Worm (Caenorhabditis elegans) whole organism, L4 larva: ENCODE results near the gene nhr-205.

Experiments
- F10B5.3 ChIP-seq: sonication (generic microtip); optimal IDR thresholded peaks from 2 replicates; lab custom pipeline; 2016; ENCODE audit warnings: mild to moderate bottlenecking, missing genetic modification characterization, missing compliant biosample characterization
- F37D6.2 ChIP-seq: sonication (generic microtip); optimal IDR thresholded peaks from 2 replicates; lab custom pipeline; 2016; ENCODE audit warnings: mild to moderate bottlenecking, missing genetic modification characterization, missing compliant biosample characterization
- F44E2.7 ChIP-seq: fragments of 200-800 bp; sonication (Bioruptor generic); IDR thresholded peaks from 2 replicates; pipeline ENCODE4 v2.1.2; 2022; ENCODE audit warnings: missing genetic modification characterization, missing compliant biosample characterization
- T20F7.1 ChIP-seq: fragments of 200-800 bp; sonication (Bioruptor generic); optimal IDR thresholded peaks from 2 replicates; lab custom pipeline; 2018; ENCODE audit warnings: mild to moderate bottlenecking, missing genetic modification characterization, missing compliant biosample characterization
- T26A8.4 ChIP-seq: fragments of 200-800 bp; sonication (Bioruptor generic); IDR thresholded peaks from 2 replicates; pipeline ENCODE4 v1.3.6; 2022; ENCODE audit warnings: missing genetic modification characterization, missing compliant biosample characterization
- Y105C5A.15 ChIP-seq: fragments of 200-800 bp; sonication (Bioruptor generic); IDR thresholded peaks from 2 replicates; pipeline ENCODE4 v1.3.6; 2022; ENCODE audit warnings: missing genetic modification characterization, missing compliant biosample characterization
- Y75B8A.6 ChIP-seq: fragments of 200-800 bp; sonication (Bioruptor generic); IDR thresholded peaks from 2 replicates; pipeline ENCODE4 v1.3.6; 2022; ENCODE audit warnings: missing genetic modification reagents, missing genetic modification characterization, missing compliant biosample characterization
- ZK337.2 ChIP-seq: fragments of 200-800 bp; sonication (Bioruptor generic); IDR thresholded peaks from 2 replicates; pipeline ENCODE4 v1.3.6; 2022; ENCODE audit warnings: missing genetic modification reagents, missing genetic modification characterization, missing compliant biosample characterization
- ama-1 ChIP-seq: fragments of 150-350 bp; optimal IDR thresholded peaks from 2 replicates; lab custom pipeline; 2014; ENCODE audit warnings: inconsistent platforms, mixed read lengths
- attf-4 ChIP-seq: sonication (generic microtip); optimal IDR thresholded peaks from 3 replicates; lab custom pipeline; 2017; ENCODE audit warnings: missing biosample characterization, missing genetic modification characterization
- ceh-62 ChIP-seq: sonication (generic microtip); optimal IDR thresholded peaks from 2 replicates; lab custom pipeline; 2017; ENCODE audit warnings: missing biosample characterization, missing genetic modification characterization
- daf-16 ChIP-seq, 3 experiments: sonication (generic microtip); optimal IDR thresholded peaks; 2 replicates each; lab custom pipeline; 2016 to 2017; ENCODE audit warnings: missing genetic modification characterization in 3 of 3, missing genetic modification reagents in 3 of 3, mild to moderate bottlenecking in 2 of 3, missing compliant biosample characterization in 2 of 3, missing biosample characterization in 1 of 3, moderate library complexity in 1 of 3
- daf-19 ChIP-seq: fragments of 200-800 bp; sonication (Bioruptor generic); conservative IDR thresholded peaks from 2 replicates; pipeline ENCODE4 v1.3.6; 2022; ENCODE audit warnings: missing genetic modification characterization, missing compliant biosample characterization
- dmd-6 ChIP-seq: fragments of 200-800 bp; sonication (Bioruptor generic); IDR thresholded peaks from 2 replicates; pipeline ENCODE4 v1.3.6; 2022; ENCODE audit warnings: missing genetic modification reagents, missing genetic modification characterization, missing compliant biosample characterization
- dpl-1 ChIP-seq: fragments of 150-350 bp; optimal IDR thresholded peaks from 2 replicates; lab custom pipeline; 2014; ENCODE audit warnings: missing biosample characterization, missing genetic modification reagents, missing genetic modification characterization
- egl-27 ChIP-seq: sonication (generic microtip); optimal IDR thresholded peaks from 3 replicates; lab custom pipeline; 2017; ENCODE audit warnings: missing biosample characterization, missing genetic modification reagents, missing genetic modification characterization
- egl-43 ChIP-seq: fragments of 200-800 bp; sonication (Bioruptor generic); IDR thresholded peaks from 2 replicates; pipeline ENCODE4 v1.3.6; 2022; ENCODE audit warnings: missing genetic modification reagents, missing genetic modification characterization, missing compliant biosample characterization
- fkh-10 ChIP-seq: fragments of 150-350 bp; optimal IDR thresholded peaks from 2 replicates; lab custom pipeline; 2014; ENCODE audit warnings: missing biosample characterization, missing genetic modification reagents, missing genetic modification characterization
- hif-1 ChIP-seq, 2 experiments: sonication (generic microtip); optimal IDR thresholded peaks; 2 replicates each; lab custom pipeline; 2016 to 2017; ENCODE audit warnings: missing compliant biosample characterization in 2 of 2, missing genetic modification characterization in 2 of 2, missing genetic modification reagents in 2 of 2, missing genotype in 2 of 2, mild to moderate bottlenecking in 1 of 2
- hlh-11 ChIP-seq: fragments of 200-800 bp; sonication (Bioruptor generic); optimal IDR thresholded peaks from 2 replicates; lab custom pipeline; 2018; ENCODE audit warnings: mild to moderate bottlenecking, missing genetic modification characterization, missing compliant biosample characterization
- hmg-1.1 ChIP-seq: fragments of 200-800 bp; sonication (Bioruptor generic); IDR thresholded peaks from 2 replicates; pipeline ENCODE4 v1.3.6; 2022; ENCODE audit warnings: missing genetic modification reagents, missing genetic modification characterization, missing compliant biosample characterization
- lim-7 ChIP-seq: fragments of 200-800 bp; sonication (Bioruptor generic); IDR thresholded peaks from 2 replicates; pipeline ENCODE4 v1.3.6; 2022; ENCODE audit warnings: missing genetic modification characterization, missing compliant biosample characterization
- lin-13 ChIP-seq: fragments of 150-350 bp; optimal IDR thresholded peaks from 2 replicates; lab custom pipeline; 2014; ENCODE audit warnings: missing biosample characterization, missing genetic modification reagents, missing genetic modification characterization
- lin-39 ChIP-seq: fragments of 150-350 bp; optimal IDR thresholded peaks from 2 replicates; lab custom pipeline; 2014; ENCODE audit warnings: missing biosample characterization, missing genetic modification reagents, missing genetic modification characterization
- lsy-2 ChIP-seq, 2 experiments: fragments of 150-350 bp in 1 of 2; sonication (generic microtip) in 1 of 2; optimal IDR thresholded peaks; 2 replicates each; lab custom pipeline; 2014 to 2017; ENCODE audit warnings: missing biosample characterization in 2 of 2, missing genetic modification characterization in 2 of 2
- madf-5 ChIP-seq, 2 experiments: fragments of 200-800 bp; sonication (Bioruptor generic); IDR thresholded peaks; 2 replicates each; pipeline ENCODE4 v1.3.6; 2022; ENCODE audit warnings: missing compliant biosample characterization in 2 of 2, missing genetic modification characterization in 2 of 2
- mdt-29 ChIP-seq: fragments of 200-800 bp; sonication (Bioruptor generic); IDR thresholded peaks from 2 replicates; pipeline ENCODE4 v1.3.6; 2022; ENCODE audit warnings: missing genetic modification reagents, missing genetic modification characterization, missing compliant biosample characterization
- mxl-2 ChIP-seq: fragments of 200-800 bp; sonication (Bioruptor generic); conservative IDR thresholded peaks from 2 replicates; pipeline ENCODE4 v1.3.6; 2022; ENCODE audit warnings: missing genetic modification reagents, missing genetic modification characterization, missing compliant biosample characterization
- nhr-10 ChIP-seq: fragments of 150-350 bp; optimal IDR thresholded peaks from 2 replicates; lab custom pipeline; 2014; ENCODE audit warnings: missing biosample characterization, missing genetic modification characterization
- nhr-102 ChIP-seq: sonication (generic microtip); optimal IDR thresholded peaks from 2 replicates; lab custom pipeline; 2016; ENCODE audit warnings: mild to moderate bottlenecking, missing genetic modification characterization, moderate library complexity, missing compliant biosample characterization
- nhr-11 ChIP-seq: fragments of 150-350 bp; optimal IDR thresholded peaks from 2 replicates; lab custom pipeline; 2014; ENCODE audit warnings: missing biosample characterization, missing genetic modification characterization
- nhr-111 ChIP-seq: fragments of 200-800 bp; sonication (Bioruptor generic); optimal IDR thresholded peaks from 2 replicates; lab custom pipeline; 2018; ENCODE audit warnings: mild to moderate bottlenecking, missing genetic modification characterization, missing compliant biosample characterization
- nhr-237 ChIP-seq: sonication (generic microtip); optimal IDR thresholded peaks from 2 replicates; lab custom pipeline; 2017; ENCODE audit warnings: missing biosample characterization, missing genetic modification characterization
- nhr-25 ChIP-seq: sonication (generic microtip); optimal IDR thresholded peaks from 2 replicates; lab custom pipeline; 2017; ENCODE audit warnings: missing genetic modification characterization, mild to moderate bottlenecking, missing compliant biosample characterization, antibody characterized with exemption, moderate library complexity, borderline replicate concordance; ENCODE audit not compliant: insufficient read depth
- nhr-28 ChIP-seq: fragments of 150-350 bp; optimal IDR thresholded peaks from 2 replicates; lab custom pipeline; 2014; ENCODE audit warnings: missing biosample characterization, missing genetic modification characterization
- nhr-77 ChIP-seq: fragments of 150-350 bp; optimal IDR thresholded peaks from 2 replicates; lab custom pipeline; 2014; ENCODE audit warnings: missing biosample characterization, missing genetic modification characterization
- pha-4 ChIP-seq, 2 experiments: fragments of 150-350 bp in 1 of 2; fragments of 200-800 bp in 1 of 2; sonication (Bioruptor generic) in 1 of 2; IDR thresholded peaks in 1 of 2; optimal IDR thresholded peaks in 1 of 2; 2 replicates each; pipeline versions ENCODE4 v1.3.6 to Lab custom; 2014 to 2022; ENCODE audit warnings: missing genetic modification characterization in 2 of 2, missing genetic modification reagents in 2 of 2, missing biosample characterization in 1 of 2, missing compliant biosample characterization in 1 of 2
- pqm-1 ChIP-seq: sonication (generic microtip); optimal IDR thresholded peaks from 2 replicates; lab custom pipeline; 2017; ENCODE audit warnings: missing biosample characterization, missing genetic modification characterization
- rbr-2 ChIP-seq: sonication (generic microtip); optimal IDR thresholded peaks from 2 replicates; lab custom pipeline; 2016; ENCODE audit warnings: missing genotype, missing genetic modification characterization, missing compliant biosample characterization
- set-16 ChIP-seq: fragments of 200-800 bp; sonication (Bioruptor generic); IDR thresholded peaks from 2 replicates; pipeline ENCODE4 v1.3.6; 2022; ENCODE audit warnings: missing genetic modification reagents, missing genetic modification characterization, missing compliant biosample characterization
- snpc-1.2 ChIP-seq: fragments of 200-800 bp; sonication (Bioruptor generic); IDR thresholded peaks from 2 replicates; pipeline ENCODE4 v1.3.6; 2022; ENCODE audit warnings: missing genetic modification reagents, missing genetic modification characterization, missing compliant biosample characterization
- spr-3 ChIP-seq: fragments of 200-800 bp; sonication (Bioruptor generic); optimal IDR thresholded peaks from 2 replicates; lab custom pipeline; 2018; ENCODE audit warnings: mild to moderate bottlenecking, missing genetic modification characterization, missing compliant biosample characterization
- tra-1 ChIP-seq: fragments of 200-800 bp; sonication (Bioruptor generic); IDR thresholded peaks from 2 replicates; pipeline ENCODE4 v1.3.6; 2022; ENCODE audit warnings: missing genetic modification reagents, missing genetic modification characterization, missing compliant biosample characterization
- unc-130 ChIP-seq: sonication (generic microtip); optimal IDR thresholded peaks from 2 replicates; lab custom pipeline; 2016; ENCODE audit warnings: missing genetic modification reagents, missing genetic modification characterization, missing compliant biosample characterization
- vab-7 ChIP-seq: fragments of 200-800 bp; sonication (Bioruptor generic); IDR thresholded peaks from 2 replicates; pipeline ENCODE4 v1.3.6; 2022; ENCODE audit warnings: missing genetic modification reagents, missing genetic modification characterization, missing compliant biosample characterization
- zag-1 ChIP-seq: fragments of 150-350 bp; optimal IDR thresholded peaks from 2 replicates; lab custom pipeline; 2014; ENCODE audit warnings: missing biosample characterization, missing genetic modification characterization

Gene nhr-205

DNA sequence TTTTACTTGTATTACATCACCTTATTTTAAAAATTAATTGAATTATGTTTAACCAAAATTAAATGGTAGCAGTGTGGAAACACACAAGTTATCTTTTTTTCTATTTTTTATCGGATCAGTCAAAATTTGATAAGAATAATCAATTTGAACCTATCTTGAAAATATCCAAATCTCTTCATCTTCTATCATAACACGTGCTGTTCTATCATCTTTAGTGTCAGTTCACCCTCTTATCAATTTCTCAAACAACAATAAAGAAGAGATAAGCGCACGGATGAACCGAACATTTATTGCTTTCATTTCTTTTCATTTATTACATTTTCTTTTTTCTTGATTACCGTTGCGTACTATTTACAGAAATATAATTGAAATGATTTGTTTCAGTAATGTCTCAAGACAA, 5.5 kb upstream of the nhr-205 start, which contains the start of gene R04B5.5 (continued):
- TF ChIP-seq snpc-1.2 (GFP tag; lab: Robert Waterston, UW), result no peak
- TF ChIP-seq hif-1 (tag; optimal IDR thresholded peaks at IDR 0.05; lab: Kevin White, UChicago), result no peak
- TF ChIP-seq fkh-10 (GFP tag; lab: Kevin White, UChicago), result no peak
- TF ChIP-seq vab-7 (GFP tag; lab: Robert Waterston, UW), result no peak
- no peak for TF ChIP-seq ceh-62
- peak; percentile 74 for TF ChIP-seq hlh-11
- no peak for TF ChIP-seq egl-43 (GFP tag; lab: Robert Waterston, UW)
- peak; percentile 67 for TF ChIP-seq dmd-6 (GFP tag; lab: Robert Waterston, UW)
- TF ChIP-seq nhr-10 (tag; lab: Kevin White, UChicago), result peak; percentile 85
- no peak for TF ChIP-seq nhr-237
- no peak for TF ChIP-seq mdt-29 (GFP tag; lab: Robert Waterston, UW)
- TF ChIP-seq tra-1 (GFP tag; lab: Robert Waterston, UW), result 0 out of 2 replicates have a peak, but pooled peaks have one; percentile 46
- TF ChIP-seq ZK337.2 (GFP tag; lab: Robert Waterston, UW), result no peak
- TF ChIP-seq daf-16 (GFP tag; optimal IDR thresholded peaks at IDR 0.05; lab: Kevin White, UChicago), result no peak
- TF ChIP-seq daf-16 (tag; optimal IDR thresholded peaks at IDR 0.05; lab: Kevin White, UChicago), result peak; percentile 70
- TF ChIP-seq nhr-28 (tag; lab: Kevin White, UChicago), result peak; percentile 90
- TF ChIP-seq hmg-1.1, result no peak
- peak; percentile 37 for TF ChIP-seq pqm-1 (tag; lab: Kevin White, UChicago)
- TF ChIP-seq unc-130, result no peak
- no peak for TF ChIP-seq lin-13 (GFP tag; lab: Kevin White, UChicago)
- no peak for TF ChIP-seq egl-27
- TF ChIP-seq attf-4 (tag; lab: Kevin White, UChicago), result no peak
- peak in 1 of 2 experiments; percentile 33 for TF ChIP-seq lsy-2 (tag; optimal IDR thresholded peaks at IDR 0.05; lab: Kevin White, UChicago)
- TF ChIP-seq lin-39, result no peak
- TF ChIP-seq nhr-25, result no peak
- no peak for TF ChIP-seq Y105C5A.15
- TF ChIP-seq set-16, result no peak
- TF ChIP-seq nhr-77 (tag; lab: Kevin White, UChicago), result peak; percentile 89
- no peak for TF ChIP-seq nhr-111 (GFP tag; lab: Kevin White, UChicago)
- no peak for TF ChIP-seq F44E2.7 (GFP tag; lab: Robert Waterston, UW)
- TF ChIP-seq madf-5 (GFP tag; IDR thresholded peaks at IDR 0.05; lab: Robert Waterston, UW), result no peak
- no peak for TF ChIP-seq dpl-1 (GFP tag; lab: Kevin White, UChicago)
- no peak for TF ChIP-seq pha-4 (GFP tag; IDR thresholded peaks at IDR 0.05; lab: Robert Waterston, UW)
- no peak for TF ChIP-seq pha-4 (tag; optimal IDR thresholded peaks at IDR 0.05; lab: Kevin White, UChicago)
- TF ChIP-seq mxl-2 (GFP tag; lab: Robert Waterston, UW), result no peak
- no peak for TF ChIP-seq zag-1
- TF ChIP-seq T20F7.1 (GFP tag; lab: Kevin White, UChicago), result peak; percentile 8
- no peak for TF ChIP-seq F37D6.2 (tag; lab: Kevin White, UChicago)
- TF ChIP-seq nhr-11, result peak; percentile 24
- TF ChIP-seq ama-1 (lab: Kevin White, UChicago), result no peak
- TF ChIP-seq daf-19 (GFP tag; lab: Robert Waterston, UW), result no peak
- no peak for TF ChIP-seq rbr-2 (tag; lab: Kevin White, UChicago)
- no peak for TF ChIP-seq Y75B8A.6
- TF ChIP-seq nhr-102 (tag; lab: Kevin White, UChicago), result peak; percentile 48
- no peak for TF ChIP-seq F10B5.3 (tag; lab: Kevin White, UChicago)
- no peak for TF ChIP-seq T26A8.4 (GFP tag; lab: Robert Waterston, UW)
- TF ChIP-seq spr-3 (GFP tag; lab: Kevin White, UChicago), result no peak
- TF ChIP-seq lim-7 (GFP tag; lab: Robert Waterston, UW), result no peak
